Worm (Caenorhabditis elegans) whole organism, L2 larva: ENCODE measurements around the gene gex-4.

ENCODE experiments used
- C34F6.9 ChIP-seq: fragments of 150-350 bp; optimal IDR thresholded peaks from 2 replicates; lab custom pipeline; 2014; ENCODE audit warnings: missing biosample characterization, missing genetic modification characterization
- F13H6.1 ChIP-seq: sonication (generic microtip); optimal IDR thresholded peaks from 2 replicates; lab custom pipeline; 2016; ENCODE audit warnings: missing genetic modification characterization, missing compliant biosample characterization
- R02D3.7 ChIP-seq: fragments of 150-350 bp; optimal IDR thresholded peaks from 2 replicates; lab custom pipeline; 2014; ENCODE audit warnings: missing biosample characterization, missing genetic modification characterization
- Y55F3AM.14 ChIP-seq: fragments of 200-800 bp; sonication (Bioruptor generic); optimal IDR thresholded peaks from 2 replicates; lab custom pipeline; 2018; ENCODE audit warnings: mild to moderate bottlenecking, missing genetic modification characterization, missing compliant biosample characterization
- ZK546.5 ChIP-seq: sonication (generic microtip); optimal IDR thresholded peaks from 2 replicates; lab custom pipeline; 2017; ENCODE audit warnings: missing biosample characterization, missing genetic modification characterization
- alr-1 ChIP-seq: fragments of 150-350 bp; optimal IDR thresholded peaks from 2 replicates; lab custom pipeline; 2014; ENCODE audit warnings: missing biosample characterization, missing genetic modification characterization
- aly-2 ChIP-seq: fragments of 150-350 bp; optimal IDR thresholded peaks from 2 replicates; lab custom pipeline; 2014; ENCODE audit warnings: missing biosample characterization, missing genetic modification characterization
- ama-1 ChIP-seq: fragments of 150-350 bp; optimal IDR thresholded peaks from 2 replicates; lab custom pipeline; 2018; ENCODE audit warnings: inconsistent platforms
- blmp-1 ChIP-seq: sonication (generic microtip); optimal IDR thresholded peaks from 2 replicates; lab custom pipeline; 2017; ENCODE audit warnings: missing genetic modification characterization, mild to moderate bottlenecking, missing compliant biosample characterization, antibody characterized with exemption, moderate library complexity; ENCODE audit not compliant: insufficient read depth
- ceh-16 ChIP-seq: fragments of 150-350 bp; optimal IDR thresholded peaks from 2 replicates; lab custom pipeline; 2014; ENCODE audit warnings: missing biosample characterization, missing genetic modification characterization
- crh-2 ChIP-seq: sonication (generic microtip); optimal IDR thresholded peaks from 2 replicates; lab custom pipeline; 2017; ENCODE audit warnings: missing biosample characterization, missing genetic modification characterization
- dmd-4 ChIP-seq: sonication (generic microtip); optimal IDR thresholded peaks from 2 replicates; lab custom pipeline; 2017; ENCODE audit warnings: missing biosample characterization, missing genetic modification characterization
- egl-27 ChIP-seq: sonication (generic microtip); optimal IDR thresholded peaks from 3 replicates; lab custom pipeline; 2017; ENCODE audit warnings: missing biosample characterization, missing genetic modification reagents, missing genetic modification characterization
- fos-1 ChIP-seq: fragments of 150-350 bp; optimal IDR thresholded peaks from 2 replicates; lab custom pipeline; 2014; ENCODE audit warnings: missing biosample characterization, missing genetic modification characterization
- gmeb-1 ChIP-seq: fragments of 150-350 bp; optimal IDR thresholded peaks from 2 replicates; lab custom pipeline; 2014; ENCODE audit warnings: missing biosample characterization, missing genetic modification characterization
- lin-11 ChIP-seq: fragments of 150-350 bp; sonication (generic microtip); optimal IDR thresholded peaks from 2 replicates; lab custom pipeline; 2014; ENCODE audit warnings: missing biosample characterization, missing genetic modification characterization, inconsistent platforms, mixed read lengths
- lin-13 ChIP-seq: fragments of 150-350 bp; optimal IDR thresholded peaks from 2 replicates; lab custom pipeline; 2014; ENCODE audit warnings: missing biosample characterization, missing genetic modification reagents, missing genetic modification characterization
- lin-39 ChIP-seq: fragments of 150-350 bp; optimal IDR thresholded peaks from 2 replicates; lab custom pipeline; 2014; ENCODE audit warnings: missing biosample characterization, missing genetic modification reagents, missing genetic modification characterization
- lsy-2 ChIP-seq, 2 experiments: fragments of 150-350 bp in 1 of 2; sonication (generic microtip) in 1 of 2; optimal IDR thresholded peaks; 2 replicates each; lab custom pipeline; 2014 to 2017; ENCODE audit warnings: missing biosample characterization in 2 of 2, missing genetic modification characterization in 2 of 2
- mdl-1 ChIP-seq, 2 experiments: fragments of 150-350 bp in 1 of 2; sonication (generic microtip) in 1 of 2; optimal IDR thresholded peaks; 2 replicates each; lab custom pipeline; 2017; ENCODE audit warnings: missing biosample characterization in 2 of 2, missing genetic modification characterization in 2 of 2
- nhr-10 ChIP-seq: sonication (generic microtip); optimal IDR thresholded peaks from 2 replicates; lab custom pipeline; 2017; ENCODE audit warnings: missing biosample characterization, missing genetic modification characterization
- nhr-11 ChIP-seq: fragments of 150-350 bp; optimal IDR thresholded peaks from 2 replicates; lab custom pipeline; 2014; ENCODE audit warnings: missing biosample characterization, missing genetic modification characterization
- nhr-12 ChIP-seq: fragments of 150-350 bp; optimal IDR thresholded peaks from 2 replicates; lab custom pipeline; 2014; ENCODE audit warnings: missing biosample characterization, missing genetic modification characterization
- nhr-129 ChIP-seq: fragments of 150-350 bp; optimal IDR thresholded peaks from 2 replicates; lab custom pipeline; 2014; ENCODE audit warnings: missing biosample characterization, missing genetic modification characterization
- nhr-21 ChIP-seq: fragments of 150-350 bp; optimal IDR thresholded peaks from 2 replicates; lab custom pipeline; 2014; ENCODE audit warnings: missing biosample characterization, missing genetic modification characterization
- nhr-23 ChIP-seq: fragments of 150-350 bp; optimal IDR thresholded peaks from 2 replicates; lab custom pipeline; 2014; ENCODE audit warnings: missing biosample characterization, missing genetic modification reagents, missing genetic modification characterization
- nhr-25 ChIP-seq: fragments of 150-350 bp; sonication (generic microtip); optimal IDR thresholded peaks from 3 replicates; lab custom pipeline; 2014; ENCODE audit warnings: missing biosample characterization, missing genetic modification characterization
- nhr-6 ChIP-seq: fragments of 150-350 bp; optimal IDR thresholded peaks from 2 replicates; lab custom pipeline; 2014; ENCODE audit warnings: missing biosample characterization, missing genetic modification characterization
- sem-4 ChIP-seq: fragments of 150-350 bp; optimal IDR thresholded peaks from 2 replicates; lab custom pipeline; 2014; ENCODE audit warnings: missing biosample characterization, missing genetic modification reagents, missing genetic modification characterization
- sma-3 ChIP-seq: sonication (generic microtip); optimal IDR thresholded peaks from 2 replicates; lab custom pipeline; 2016; ENCODE audit warnings: missing genetic modification reagents, missing genetic modification characterization, missing compliant biosample characterization
- sma-9 ChIP-seq, 2 experiments: fragments of 150-350 bp in 1 of 2; sonication (generic microtip) in 1 of 2; optimal IDR thresholded peaks; 2 replicates each; lab custom pipeline; 2014 to 2016; ENCODE audit warnings: missing genetic modification characterization in 2 of 2, mild to moderate bottlenecking in 1 of 2, missing biosample characterization in 1 of 2, missing compliant biosample characterization in 1 of 2, missing genetic modification reagents in 1 of 2, moderate library complexity in 1 of 2
- snpc-4 ChIP-seq: fragments of 150-350 bp; optimal IDR thresholded peaks from 2 replicates; lab custom pipeline; 2014; ENCODE audit warnings: missing biosample characterization, missing genetic modification characterization
- unc-39 ChIP-seq: fragments of 150-350 bp; optimal IDR thresholded peaks from 2 replicates; lab custom pipeline; 2014; ENCODE audit warnings: missing biosample characterization, missing genetic modification characterization
- unc-55 ChIP-seq: fragments of 150-350 bp; sonication (generic microtip); optimal IDR thresholded peaks from 3 replicates; lab custom pipeline; 2014; ENCODE audit warnings: missing biosample characterization, missing genetic modification reagents, missing genetic modification characterization
- zag-1 ChIP-seq: fragments of 150-350 bp; optimal IDR thresholded peaks from 2 replicates; lab custom pipeline; 2014; ENCODE audit warnings: missing biosample characterization, missing genetic modification characterization
- ztf-11 ChIP-seq: sonication (generic microtip); optimal IDR thresholded peaks from 2 replicates; lab custom pipeline; 2017; ENCODE audit warnings: missing biosample characterization, missing genetic modification characterization

Gene gex-4

DNA sequence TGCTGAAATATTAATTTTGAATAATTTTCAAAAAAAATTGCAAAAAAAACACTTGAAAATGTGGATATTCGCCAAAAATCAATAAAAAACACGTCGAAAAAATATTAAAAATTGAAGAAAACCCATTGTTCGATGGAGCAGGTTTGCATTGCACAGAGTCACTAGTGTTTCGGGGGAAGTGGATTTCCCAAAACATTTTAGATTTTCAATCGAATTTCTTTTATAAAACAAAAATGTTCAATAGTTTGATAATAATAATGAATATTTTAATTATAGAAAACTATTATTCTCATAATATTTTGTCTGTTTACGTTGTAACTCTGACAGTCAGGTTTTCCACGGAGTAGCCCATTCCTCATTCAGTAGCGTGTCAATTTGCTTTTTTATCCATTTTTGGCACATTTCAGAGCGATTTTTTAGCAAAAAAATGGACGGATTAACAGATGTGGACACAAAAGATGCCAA is at the start of gene gex-4, which contains the start of gene gphr-1:
Gene gex-4 (minus strand): TSS at position 2 of the 465 bp plus-strand sequence.
Gene gphr-1 (plus strand): TSS at position 415 of the 465 bp plus-strand sequence.
- no peak for TF ChIP-seq nhr-10 (tag; lab: Kevin White, UChicago)
- no peak for TF ChIP-seq lin-11 (tag; lab: Kevin White, UChicago)
- peak; percentile 52 for TF ChIP-seq sma-3
- peak in 1 of 2 experiments; percentile 76 for TF ChIP-seq lsy-2 (tag; optimal IDR thresholded peaks at IDR 0.05; lab: Kevin White, UChicago)
- TF ChIP-seq unc-55 (GFP tag; lab: Kevin White, UChicago) = peak; percentile 69
- TF ChIP-seq fos-1 (tag; lab: Kevin White, UChicago) = peak; percentile 41
- TF ChIP-seq nhr-25 = peak; percentile 5
- peak; percentile 53 for TF ChIP-seq snpc-4 (tag; lab: Kevin White, UChicago)
- TF ChIP-seq crh-2 (tag; lab: Kevin White, UChicago) = peak; percentile 29
- no peak for TF ChIP-seq nhr-129 (tag; lab: Kevin White, UChicago)
- TF ChIP-seq gmeb-1 (tag; lab: Kevin White, UChicago) = peak; percentile 48
- peak; percentile 57 for TF ChIP-seq lin-13 (GFP tag; lab: Kevin White, UChicago)
- peak; percentile 76 for TF ChIP-seq sem-4 (tag; lab: Kevin White, UChicago)
- TF ChIP-seq aly-2 (tag; lab: Kevin White, UChicago) = no peak
- no peak for TF ChIP-seq lin-39 (tag; lab: Kevin White, UChicago)
- TF ChIP-seq F13H6.1 (tag; lab: Kevin White, UChicago) = peak; percentile 33
- TF ChIP-seq C34F6.9 = peak; percentile 67
- TF ChIP-seq, all 48 proteins: peak for 12

DNA sequence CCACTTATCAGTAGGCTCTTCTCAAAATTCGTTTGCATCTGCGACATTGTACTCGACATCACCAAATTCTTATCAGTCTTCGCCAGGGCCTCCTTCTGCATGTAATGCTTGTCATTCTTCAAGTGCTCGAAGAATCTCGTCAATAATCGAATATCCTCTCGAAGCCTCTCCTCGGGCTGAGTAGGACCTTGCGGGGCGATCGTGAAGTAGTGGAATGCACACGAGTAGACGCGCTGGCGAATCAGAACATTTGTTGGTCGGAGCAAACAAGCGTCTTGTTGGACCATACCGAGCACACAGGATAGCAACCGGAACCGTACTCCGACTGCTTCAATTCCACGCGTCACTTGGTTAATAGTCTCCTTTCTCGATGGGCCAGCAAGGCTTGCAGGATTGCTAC is 42.0 kb upstream of the gex-4 start:
- TF ChIP-seq Y55F3AM.14 (GFP tag; lab: Kevin White, UChicago) (no peak), alr-1 (tag; lab: Kevin White, UChicago) (no peak), mdl-1 (tag; optimal IDR thresholded peaks at IDR 0.05; lab: Kevin White, UChicago) (no peak)

DNA sequence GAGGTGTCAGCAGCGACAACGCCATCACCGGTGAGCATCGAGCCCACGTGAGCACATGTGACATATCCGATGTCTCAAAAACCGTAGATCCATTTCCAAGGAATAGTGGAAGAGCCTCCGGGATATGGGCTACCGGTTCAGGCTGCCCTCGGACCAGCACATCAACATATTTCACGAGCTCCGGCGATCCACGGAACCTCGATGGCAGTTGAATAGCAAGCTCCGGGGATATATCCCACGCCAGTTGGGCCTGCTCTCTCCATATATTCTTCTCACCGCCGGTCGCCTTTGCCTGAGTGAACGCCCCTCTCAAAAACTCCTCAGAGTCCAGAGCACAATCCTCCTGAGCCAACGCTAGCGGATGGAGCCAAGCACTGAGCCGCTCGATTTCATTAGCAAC is 41.4 kb upstream of the gex-4 start:
- TF ChIP-seq unc-55 (GFP tag; lab: Kevin White, UChicago) (no peak), crh-2 (tag; lab: Kevin White, UChicago) (no peak), nhr-6 (tag; lab: Kevin White, UChicago) (no peak), R02D3.7 (tag; lab: Kevin White, UChicago) (no peak), nhr-11 (tag; lab: Kevin White, UChicago) (no peak), dmd-4 (tag; lab: Kevin White, UChicago) (no peak), zag-1 (tag; lab: Kevin White, UChicago) (no peak), nhr-12 (no peak), sma-3 (no peak)

DNA sequence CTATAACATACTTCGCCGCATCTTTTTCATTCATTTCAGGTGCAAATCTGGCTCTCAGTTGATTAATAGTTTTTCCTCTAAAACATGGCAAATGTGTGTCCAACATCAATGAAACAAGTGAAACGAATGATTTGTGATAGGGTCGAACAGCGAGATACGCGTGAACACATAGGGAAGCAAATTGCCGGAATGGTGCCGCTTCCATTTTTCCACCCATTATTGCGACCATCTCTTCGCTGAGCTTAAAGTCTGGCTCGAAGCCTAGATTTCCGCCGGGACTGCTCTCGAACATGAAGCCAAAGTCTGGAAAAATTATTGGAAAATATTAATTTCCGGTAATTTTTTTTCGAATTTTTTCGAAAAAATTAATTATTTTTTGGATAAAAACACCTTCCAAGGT is 34.9 kb upstream of the gex-4 start:
- TF ChIP-seq aly-2 (tag; lab: Kevin White, UChicago) = no peak
- no peak for TF ChIP-seq unc-39
- no peak for TF ChIP-seq nhr-23

DNA sequence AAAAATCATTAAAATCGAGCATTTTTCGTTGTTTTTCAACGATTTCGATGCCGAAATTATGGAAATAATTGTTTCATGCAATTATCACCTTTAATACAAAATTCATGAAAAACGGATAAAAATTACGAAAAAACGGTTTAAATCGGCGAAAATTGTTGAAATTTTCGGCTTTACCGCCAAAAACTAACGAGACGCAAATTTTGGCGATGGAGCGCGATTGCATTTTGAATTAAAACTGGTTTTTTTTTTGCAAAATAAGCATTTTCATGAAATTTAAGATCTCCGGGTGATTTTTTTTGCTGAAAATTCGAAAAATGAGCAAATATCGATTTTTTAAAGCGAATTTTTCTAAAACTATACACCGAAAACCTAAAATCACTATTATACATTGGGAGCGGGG is 32.7 kb upstream of the gex-4 start:
- TF ChIP-seq lin-13 (GFP tag; lab: Kevin White, UChicago) (no peak), ama-1 (lab: Kevin White, UChicago) (no peak), nhr-129 (tag; lab: Kevin White, UChicago) (no peak), ZK546.5 (no peak), crh-2 (tag; lab: Kevin White, UChicago) (no peak), nhr-23 (no peak), egl-27 (no peak), R02D3.7 (tag; lab: Kevin White, UChicago) (no peak), snpc-4 (tag; lab: Kevin White, UChicago) (no peak), nhr-21 (no peak), unc-55 (GFP tag; lab: Kevin White, UChicago) (no peak), nhr-25 (no peak), F13H6.1 (tag; lab: Kevin White, UChicago) (no peak), blmp-1 (tag; lab: Kevin White, UChicago) (no peak), ceh-16 (tag; lab: Kevin White, UChicago) (no peak), ztf-11 (tag; lab: Kevin White, UChicago) (no peak), nhr-6 (tag; lab: Kevin White, UChicago) (no peak), sma-9 (GFP tag; optimal IDR thresholded peaks at IDR 0.05; lab: Kevin White, UChicago) (no peak), sma-9 (tag; optimal IDR thresholded peaks at IDR 0.05; lab: Kevin White, UChicago) (no peak), lsy-2 (tag; optimal IDR thresholded peaks at IDR 0.05; lab: Kevin White, UChicago) (no peak)
- TF ChIP-seq, all 48 proteins: peak for 0
